Worm (Caenorhabditis elegans) whole organism, late embryonic: ENCODE data around the gene lec-9.
"Not testable (repeated sequence)": the region's sequence is repeated elsewhere in the genome, so short reads cannot be mapped to it uniquely, and the experiment has no call there.

Experiments
- F13H6.1 ChIP-seq: sonication (generic microtip); optimal IDR thresholded peaks from 2 replicates; lab custom pipeline; 2016; ENCODE audit warnings: missing genetic modification characterization, missing compliant biosample characterization
- K02D7.2 ChIP-seq: sonication (generic microtip); optimal IDR thresholded peaks from 2 replicates; lab custom pipeline; 2017; ENCODE audit warnings: mild to moderate bottlenecking, missing genetic modification characterization, missing compliant biosample characterization
- ama-1 ChIP-seq: fragments of 150-350 bp; optimal IDR thresholded peaks from 2 replicates; lab custom pipeline; 2014
- ceh-18 ChIP-seq: sonication (generic microtip); optimal IDR thresholded peaks from 2 replicates; lab custom pipeline; 2016; ENCODE audit warnings: missing genetic modification characterization, missing compliant biosample characterization
- ceh-30 ChIP-seq: fragments of 150-350 bp; optimal IDR thresholded peaks from 2 replicates; lab custom pipeline; 2014; ENCODE audit warnings: missing biosample characterization, missing genetic modification characterization
- ceh-6 ChIP-seq: fragments of 200-800 bp; sonication (Bioruptor generic); optimal IDR thresholded peaks from 2 replicates; lab custom pipeline; 2018; ENCODE audit warnings: mild to moderate bottlenecking, missing genetic modification characterization, missing compliant biosample characterization
- ceh-9 ChIP-seq: sonication (generic microtip); optimal IDR thresholded peaks from 2 replicates; lab custom pipeline; 2016; ENCODE audit warnings: mild to moderate bottlenecking, missing genetic modification characterization, inconsistent platforms, missing compliant biosample characterization
- che-1 ChIP-seq: sonication (generic microtip); optimal IDR thresholded peaks from 2 replicates; lab custom pipeline; 2016; ENCODE audit warnings: mild to moderate bottlenecking, missing genetic modification characterization, missing compliant biosample characterization
- dmd-4 ChIP-seq: sonication (generic microtip); optimal IDR thresholded peaks from 2 replicates; lab custom pipeline; 2016; ENCODE audit warnings: borderline replicate concordance, missing genetic modification characterization, missing compliant biosample characterization
- dve-1 ChIP-seq: sonication (generic microtip); optimal IDR thresholded peaks from 2 replicates; lab custom pipeline; 2017; ENCODE audit warnings: antibody characterized with exemption, mild to moderate bottlenecking, missing genetic modification characterization, missing compliant biosample characterization
- elt-2 ChIP-seq: sonication (generic microtip); optimal IDR thresholded peaks from 2 replicates; lab custom pipeline; 2016; ENCODE audit warnings: missing genetic modification reagents, missing genetic modification characterization, missing compliant biosample characterization
- fax-1 ChIP-seq: sonication (generic microtip); optimal IDR thresholded peaks from 2 replicates; lab custom pipeline; 2016; ENCODE audit warnings: missing genotype, missing genetic modification characterization, missing compliant biosample characterization
- fkh-10 ChIP-seq: fragments of 150-350 bp; optimal IDR thresholded peaks from 2 replicates; lab custom pipeline; 2014; ENCODE audit warnings: missing biosample characterization, missing genetic modification reagents, missing genetic modification characterization
- fkh-6 ChIP-seq: sonication (generic microtip); optimal IDR thresholded peaks from 2 replicates; lab custom pipeline; 2016; ENCODE audit warnings: missing genetic modification characterization, missing compliant biosample characterization
- hlh-13 ChIP-seq: fragments of 200-800 bp; sonication (Bioruptor generic); optimal IDR thresholded peaks from 2 replicates; lab custom pipeline; 2018; ENCODE audit warnings: mild to moderate bottlenecking, missing genetic modification characterization, missing compliant biosample characterization
- hlh-15 ChIP-seq: sonication (generic microtip); optimal IDR thresholded peaks from 2 replicates; lab custom pipeline; 2016; ENCODE audit warnings: missing genetic modification characterization, missing compliant biosample characterization
- hlh-30 ChIP-seq: sonication (generic microtip); optimal IDR thresholded peaks from 2 replicates; lab custom pipeline; 2017; ENCODE audit warnings: antibody characterized with exemption, missing genetic modification characterization, missing compliant biosample characterization; ENCODE audit not compliant: insufficient read depth
- lin-11 ChIP-seq: fragments of 200-800 bp; sonication (Bioruptor generic); optimal IDR thresholded peaks from 2 replicates; lab custom pipeline; 2018; ENCODE audit warnings: mild to moderate bottlenecking, missing genetic modification characterization, missing compliant biosample characterization
- npax-4 ChIP-seq: sonication (generic microtip); optimal IDR thresholded peaks from 2 replicates; lab custom pipeline; 2016; ENCODE audit warnings: missing genetic modification characterization, missing compliant biosample characterization
- pag-3 ChIP-seq: sonication (generic microtip); optimal IDR thresholded peaks from 2 replicates; lab custom pipeline; 2016; ENCODE audit warnings: missing compliant biosample characterization, missing genetic modification characterization, borderline replicate concordance
- rnt-1 ChIP-seq: sonication (generic microtip); optimal IDR thresholded peaks from 2 replicates; lab custom pipeline; 2016; ENCODE audit warnings: missing genetic modification characterization, missing compliant biosample characterization
- sdc-2 ChIP-seq: sonication (generic microtip); optimal IDR thresholded peaks from 2 replicates; lab custom pipeline; 2016; ENCODE audit warnings: missing genotype, missing genetic modification characterization, missing compliant biosample characterization
- sox-2 ChIP-seq: fragments of 200-800 bp; sonication (Bioruptor generic); IDR thresholded peaks from 2 replicates; pipeline ENCODE4 v1.3.6; 2022; ENCODE audit warnings: missing genetic modification reagents, missing genetic modification characterization, missing compliant biosample characterization
- tbx-7 ChIP-seq: sonication (generic microtip); optimal IDR thresholded peaks from 2 replicates; lab custom pipeline; 2016; ENCODE audit warnings: missing genotype, missing genetic modification characterization, missing compliant biosample characterization
- ttx-3 ChIP-seq: sonication (generic microtip); optimal IDR thresholded peaks from 2 replicates; lab custom pipeline; 2016; ENCODE audit warnings: missing genetic modification reagents, missing genetic modification characterization, missing compliant biosample characterization
- unc-3 ChIP-seq, 2 experiments: fragments of 200-800 bp in 1 of 2; sonication (Bioruptor generic) in 1 of 2; sonication (generic microtip) in 1 of 2; conservative IDR thresholded peaks in 1 of 2; optimal IDR thresholded peaks in 1 of 2; 2 replicates each; pipeline versions ENCODE4 v1.3.6 to Lab custom; 2016 to 2022; ENCODE audit warnings: missing compliant biosample characterization in 2 of 2, missing genetic modification characterization in 2 of 2, missing genetic modification reagents in 1 of 2
- unc-42 ChIP-seq: sonication (generic microtip); optimal IDR thresholded peaks from 2 replicates; lab custom pipeline; 2016; ENCODE audit warnings: missing genotype, missing genetic modification characterization, missing compliant biosample characterization
- unc-55 ChIP-seq: sonication (generic microtip); optimal IDR thresholded peaks from 2 replicates; lab custom pipeline; 2017; ENCODE audit warnings: missing biosample characterization, missing genetic modification reagents, missing genetic modification characterization
- unc-86 ChIP-seq: sonication (generic microtip); optimal IDR thresholded peaks from 2 replicates; lab custom pipeline; 2016; ENCODE audit warnings: missing genetic modification characterization, missing compliant biosample characterization
- ztf-16 ChIP-seq: sonication (generic microtip); optimal IDR thresholded peaks from 2 replicates; lab custom pipeline; 2017; ENCODE audit warnings: missing genetic modification characterization, missing compliant biosample characterization

The lec-9 gene

DNA sequence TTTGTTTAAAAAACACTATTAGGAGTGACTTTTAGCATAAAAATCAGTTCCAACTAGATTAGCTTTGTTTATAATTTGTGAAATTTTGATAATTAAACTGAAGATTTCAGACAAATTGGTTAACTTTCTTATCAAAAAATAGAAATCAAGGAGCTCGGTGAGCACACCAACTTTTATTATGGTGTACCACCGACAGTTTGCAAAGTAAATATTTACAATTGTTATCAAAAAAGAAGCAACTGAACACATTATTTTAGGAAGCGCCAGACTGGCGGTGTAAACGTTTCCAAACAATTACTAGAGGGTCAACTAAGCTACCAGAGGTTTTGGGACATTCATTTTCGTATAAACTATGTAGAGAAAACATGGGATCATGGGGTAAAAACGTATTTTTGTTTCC, 37.2 kb downstream of the lec-9 start:
- TF ChIP-seq ama-1 (lab: Kevin White, UChicago): no peak
- TF ChIP-seq F13H6.1 (tag; lab: Kevin White, UChicago): no peak
- TF ChIP-seq unc-86: no peak
- TF ChIP-seq fax-1 (tag; lab: Kevin White, UChicago): no peak
- TF ChIP-seq sdc-2 (tag; lab: Kevin White, UChicago): no peak

- no peak for TF ChIP-seq pag-3
These were observed 38.2 kb downstream of the lec-9 start for ce11 chrX:17638460-17638859.

DNA sequence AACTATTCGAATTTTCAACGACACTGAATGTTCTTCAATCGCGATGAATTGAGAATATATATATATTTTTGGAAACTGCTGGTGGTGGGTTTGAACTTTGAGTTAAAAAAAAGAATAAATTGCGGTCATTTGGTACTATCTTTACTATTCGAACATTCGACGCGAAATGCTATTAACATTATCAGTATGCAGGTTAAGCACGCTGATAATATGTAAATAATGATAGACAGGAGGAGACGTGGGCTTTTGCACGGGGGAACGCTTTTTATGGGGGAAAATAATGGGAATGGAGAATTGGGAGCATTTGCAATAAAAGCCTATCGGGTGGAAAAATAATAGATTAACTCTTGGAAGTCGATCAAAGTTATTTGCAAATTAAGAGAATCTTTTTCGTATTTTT, 38.7 kb downstream of the lec-9 start:
- TF ChIP-seq elt-2 (tag; lab: Kevin White, UChicago) (peak; percentile 62), pag-3 (no peak), ceh-6 (no peak)

- no peak for TF ChIP-seq K02D7.2 (tag; lab: Kevin White, UChicago)
- no peak for TF ChIP-seq ceh-9 (tag; lab: Kevin White, UChicago)
- TF ChIP-seq ceh-18 (tag; lab: Kevin White, UChicago): peak; percentile 71
- no peak for TF ChIP-seq dmd-4
- TF ChIP-seq unc-42 (tag; lab: Kevin White, UChicago): no peak
- TF ChIP-seq dve-1 (tag; lab: Kevin White, UChicago): no peak
- peak; percentile 7 for TF ChIP-seq unc-55
- peak; percentile 0 for TF ChIP-seq hlh-30 (tag; lab: Kevin White, UChicago)
- no peak for TF ChIP-seq sox-2 (GFP tag; lab: Robert Waterston, UW)
- TF ChIP-seq, all 69 proteins: peak for 3
These were observed 40.5 kb downstream of the lec-9 start, which contains the start of gene H18N23.2 for ce11 chrX:17640790-17641189. Gene H18N23.2 (minus strand): TSS chrX:17640871.

DNA sequence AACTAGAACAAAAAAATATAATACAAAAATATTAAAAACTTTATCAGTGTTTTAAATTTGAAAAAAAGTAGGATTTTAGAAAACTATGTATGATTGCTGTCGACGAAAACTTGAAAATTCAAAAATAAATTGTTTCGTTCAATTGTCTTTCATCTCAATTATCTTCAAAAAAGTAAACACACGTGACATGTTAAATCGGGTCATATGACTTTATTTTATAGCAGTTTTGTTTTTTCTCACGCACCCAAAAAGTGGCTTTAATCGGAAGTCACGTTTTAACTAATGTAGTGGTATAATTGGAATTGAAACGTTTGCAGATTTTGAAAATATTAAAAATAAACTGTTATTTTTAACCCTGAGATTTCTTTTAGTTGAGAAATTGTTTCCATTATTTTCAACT, 42.5 kb downstream of the lec-9 start:
- peak; percentile 2 for TF ChIP-seq hlh-30 (tag; lab: Kevin White, UChicago)
- TF ChIP-seq ttx-3 (tag; lab: Kevin White, UChicago): no peak
- TF ChIP-seq, all 69 proteins: peak for 1

DNA sequence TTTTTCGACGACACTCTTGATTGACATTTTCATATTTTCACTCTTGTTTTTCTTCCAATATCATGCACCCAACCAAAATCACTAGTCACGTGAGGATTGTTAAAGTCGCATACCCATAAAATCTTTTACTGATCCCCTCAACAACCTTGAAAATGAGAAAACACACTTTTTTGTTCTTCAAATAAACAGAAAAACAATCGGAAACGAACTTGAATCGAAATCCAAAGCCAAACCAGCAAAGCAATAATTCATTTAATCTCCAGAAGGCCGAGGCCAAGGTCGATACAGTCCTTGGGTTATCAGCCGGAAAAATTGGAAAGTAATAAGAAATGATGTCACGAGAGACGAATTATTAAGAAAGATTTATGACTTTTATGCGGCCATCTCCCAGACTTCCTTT, 43.5 kb downstream of the lec-9 start:
- TF ChIP-seq unc-3 (GFP tag; conservative IDR thresholded peaks at IDR 0.05; lab: Robert Waterston, UW) (no peak), unc-3 (tag; optimal IDR thresholded peaks at IDR 0.05; lab: Kevin White, UChicago) (no peak), ceh-18 (tag; lab: Kevin White, UChicago) (no peak), hlh-15 (tag; lab: Kevin White, UChicago) (no peak), ceh-30 (tag; lab: Kevin White, UChicago) (no peak), rnt-1 (tag; lab: Kevin White, UChicago) (no peak), fkh-6 (tag; lab: Kevin White, UChicago) (no peak), dve-1 (tag; lab: Kevin White, UChicago) (no peak), che-1 (tag; lab: Kevin White, UChicago) (no peak), ztf-16 (tag; lab: Kevin White, UChicago) (no peak), tbx-7 (tag; lab: Kevin White, UChicago) (no peak), sox-2 (GFP tag; lab: Robert Waterston, UW) (no peak), hlh-13 (GFP tag; lab: Kevin White, UChicago) (no peak), F13H6.1 (tag; lab: Kevin White, UChicago) (no peak), npax-4 (tag; lab: Kevin White, UChicago) (no peak)

ce11 chrX:17649380-17649779, 49.1 kb downstream of the lec-9 start, which contains the start of gene tmem-218:
Gene tmem-218 (plus strand): TSS chrX:17649680.
- TF ChIP-seq tbx-7 (tag; lab: Kevin White, UChicago); lin-11; fkh-10 (GFP tag; lab: Kevin White, UChicago): not testable (repeated sequence)
- TF ChIP-seq, all 69 proteins: peak for 0; not testable (repeated sequence) for 69
